Fruit fly (Drosophila melanogaster) whole organism, wandering third instar larva: ENCODE results near the gene Irp-1B.

Source experiments
- Hr78 ChIP-seq: fragments of >200 bp; optimal IDR thresholded peaks from 2 replicates; lab custom pipeline; 2017; ENCODE audit warnings: missing biosample characterization, missing genetic modification characterization
- h ChIP-seq: fragments of 200-800 bp; sonication (Bioruptor generic); optimal IDR thresholded peaks from 3 replicates; lab custom pipeline; 2016; ENCODE audit warnings: missing biosample characterization, mild to moderate bottlenecking, missing genetic modification characterization
- psq ChIP-seq: fragments of 200-800 bp; sonication (Bioruptor generic); optimal IDR thresholded peaks from 3 replicates; lab custom pipeline; 2017; ENCODE audit warnings: missing biosample characterization, mild to moderate bottlenecking, missing genetic modification characterization, moderate library complexity

dm6 chr3R:10389027-10389465 is 23.6 kb downstream of the Irp-1B start:
- TF ChIP-seq Hr78 (GFP tag; lab: Kevin White, UChicago) = no peak
- TF ChIP-seq h = no peak
- TF ChIP-seq psq = no peak
